Fruit fly (Drosophila melanogaster) whole organism, embryonic: ENCODE data around the gene Cyp311a1.

Source experiments
- CG14710 ChIP-seq: fragments of 200-800 bp; sonication (Bioruptor generic); optimal IDR thresholded peaks from 3 replicates; lab custom pipeline; 2019; ENCODE audit warnings: missing biosample characterization, mild to moderate bottlenecking, missing genetic modification characterization, moderate library complexity
- CG14965 ChIP-seq: fragments of 200-800 bp; sonication (Bioruptor generic); optimal IDR thresholded peaks from 2 replicates; lab custom pipeline; 2016; ENCODE audit warnings: missing biosample characterization, missing genetic modification characterization, borderline replicate concordance
- CG6813 ChIP-seq: fragments of 200-800 bp; sonication (Bioruptor generic); optimal IDR thresholded peaks from 2 replicates; lab custom pipeline; 2017; ENCODE audit warnings: missing biosample characterization, missing genetic modification characterization, mild to moderate bottlenecking, moderate library complexity, missing genetic modification reagents
- Ets65A ChIP-seq: fragments of 200-800 bp; sonication (Bioruptor generic); peaks from one replicate; lab custom pipeline; 2016; ENCODE audit warnings: missing biosample characterization, missing genetic modification characterization
- crp ChIP-seq, 2 experiments: fragments of 200-800 bp; sonication (Bioruptor generic); optimal IDR thresholded peaks; 2 replicates in 1 of 2; 3 replicates in 1 of 2; lab custom pipeline; 2017; ENCODE audit warnings: missing biosample characterization in 2 of 2, missing genetic modification characterization in 2 of 2, mild to moderate bottlenecking in 1 of 2, moderate library complexity in 1 of 2
- dysf ChIP-seq: fragments of 200-800 bp; sonication (Bioruptor generic); IDR thresholded peaks from 3 replicates; pipeline ENCODE4 v1.3.6; 2022; ENCODE audit warnings: missing biosample characterization, missing genetic modification characterization
- ewg ChIP-seq: fragments of 200-800 bp; sonication (Bioruptor generic); optimal IDR thresholded peaks from 3 replicates; lab custom pipeline; 2017; ENCODE audit warnings: mild to moderate bottlenecking, missing biosample characterization, missing genetic modification reagents, missing genetic modification characterization
- mirr ChIP-seq: fragments of 200-800 bp; sonication (Bioruptor generic); optimal IDR thresholded peaks from 3 replicates; lab custom pipeline; 2018; ENCODE audit warnings: missing biosample characterization, mild to moderate bottlenecking, missing genetic modification characterization
- pzg ChIP-seq: fragments of 200-800 bp; sonication (Bioruptor generic); optimal IDR thresholded peaks from 3 replicates; lab custom pipeline; 2018; ENCODE audit warnings: missing biosample characterization, mild to moderate bottlenecking, missing genetic modification characterization, moderate library complexity
- stwl ChIP-seq: fragments of 200-800 bp; sonication (Bioruptor generic); optimal IDR thresholded peaks from 3 replicates; lab custom pipeline; 2018; ENCODE audit warnings: missing biosample characterization, mild to moderate bottlenecking, missing genetic modification characterization, moderate library complexity
- vnd ChIP-seq: fragments of 200-800 bp; sonication (Bioruptor generic); IDR thresholded peaks from 3 replicates; pipeline ENCODE4 v1.3.6; 2022; ENCODE audit warnings: missing biosample characterization, missing genetic modification characterization; ENCODE audit not compliant: partially characterized antibody

The Cyp311a1 gene

dm6 chrX:11983838-11984237 lies 47.4 kb downstream of the Cyp311a1 start:
- TF ChIP-seq CG6813 (GFP tag; lab: Kevin White, UChicago): no peak
- TF ChIP-seq CG14710 (tag; lab: Kevin White, UChicago): peak; percentile 82
- TF ChIP-seq Ets65A (GFP tag; lab: Kevin White, UChicago): peak; percentile 22
- no peak for TF ChIP-seq CG14965 (GFP tag; lab: Kevin White, UChicago)
- TF ChIP-seq ewg (GFP tag; lab: Kevin White, UChicago): peak; percentile 97
- no peak for TF ChIP-seq crp (GFP tag; optimal IDR thresholded peaks at IDR 0.05; lab: Kevin White, UChicago)
- no peak for TF ChIP-seq vnd (GFP tag; lab: Robert Waterston, UW)
- TF ChIP-seq stwl: no peak
- no peak for TF ChIP-seq mirr
- peak; percentile 25 for TF ChIP-seq pzg (GFP tag; lab: Kevin White, UChicago)
- TF ChIP-seq dysf (GFP tag; lab: Robert Waterston, UW): no peak
- TF ChIP-seq, all 482 proteins: peak for 4
